Fruit fly (Drosophila melanogaster): ENCODE results near the gene CG8010.

CG8010 gene

dm6 chrX:19289318-19289970 lies 20.7 kb upstream of the CG8010 start (continued):
- TF ChIP-seq CG12219 (GFP tag; optimal IDR thresholded peaks at IDR 0.05) (peak; percentile 91), NfI (GFP tag; optimal IDR thresholded peaks at IDR 0.05) (peak; percentile 87), sd (tag; optimal IDR thresholded peaks at IDR 0.05) (peak; percentile 68), Sox100B (GFP tag; optimal IDR thresholded peaks at IDR 0.05) (peak; percentile 78), H15 (GFP tag; IDR thresholded peaks at IDR 0.05) (peak; percentile 93), disco-r (GFP tag; optimal IDR thresholded peaks at IDR 0.05) (peak; percentile 45), CG10366 (GFP tag; IDR thresholded peaks at IDR 0.05) (peak; percentile 93), CG2875 (GFP tag; optimal IDR thresholded peaks at IDR 0.05) (peak; percentile 83), CG7357 (GFP tag; IDR thresholded peaks at IDR 0.05) (peak; percentile 79; the same call in 2 of the 3 replicates), tll (GFP tag; optimal IDR thresholded peaks at IDR 0.05) (no peak), CG8765 (GFP tag; IDR thresholded peaks at IDR 0.05) (peak; percentile 14; the same call in 1 of the 2 replicates), ATbp (GFP tag; optimal IDR thresholded peaks at IDR 0.05) (peak; percentile 90), CG8944 (GFP tag; optimal IDR thresholded peaks at IDR 0.05) (peak; percentile 82), zf30C (GFP tag; optimal IDR thresholded peaks at IDR 0.05) (no peak), Ets65A (GFP tag) (peak; percentile 98), Camta (GFP tag; optimal IDR thresholded peaks at IDR 0.05) (peak; percentile 81), Nf-YB (GFP tag; optimal IDR thresholded peaks at IDR 0.05) (peak; percentile 70), CG9797 (GFP tag; optimal IDR thresholded peaks at IDR 0.05) (no peak), CG1647 (GFP tag; optimal IDR thresholded peaks at IDR 0.05) (peak; percentile 88), Atf6 (GFP tag; IDR thresholded peaks at IDR 0.05) (peak; percentile 78; the same call in 1 of the 2 replicates), CG4404 (GFP tag; IDR thresholded peaks at IDR 0.05) (peak; percentile 59), jumu (GFP tag; optimal IDR thresholded peaks at IDR 0.05) (peak; percentile 86), chinmo (GFP tag; IDR thresholded peaks at IDR 0.05; ENCODE audit: partially characterized antibody) (no peak), CG9727 (GFP tag; optimal IDR thresholded peaks at IDR 0.05) (peak; percentile 69), CG18619 (GFP tag; optimal IDR thresholded peaks at IDR 0.05) (peak; percentile 73), fu2 (GFP tag; optimal IDR thresholded peaks at IDR 0.05) (peak; percentile 47), Hmx (GFP tag; optimal IDR thresholded peaks at IDR 0.05) (peak; percentile 36), HLH54F (GFP tag; optimal IDR thresholded peaks at IDR 0.05) (peak; percentile 64), CG1792 (GFP tag; optimal IDR thresholded peaks at IDR 0.05) (peak; percentile 82), ken (GFP tag; IDR thresholded peaks at IDR 0.05) (peak; percentile 95), Blimp-1 (GFP tag; optimal IDR thresholded peaks at IDR 0.05) (peak; percentile 88), pros (GFP tag; optimal IDR thresholded peaks at IDR 0.05) (no peak), crp (GFP tag; optimal IDR thresholded peaks at IDR 0.05) (peak in 1 of 2 experiments; percentile 36), az2 (GFP tag; optimal IDR thresholded peaks at IDR 0.05) (peak; percentile 90), tap (tag; optimal IDR thresholded peaks at IDR 0.05) (peak; percentile 92), hkb (optimal IDR thresholded peaks at IDR 0.05) (no peak), hkb (GFP tag; IDR thresholded peaks at IDR 0.05) (peak; percentile 95), Taf1 (GFP tag; IDR thresholded peaks at IDR 0.05) (0 out of 2 replicates have a peak, but pooled peaks have one; percentile 22), CG3065 (GFP tag; optimal IDR thresholded peaks at IDR 0.05) (peak; percentile 45), CG7271 (tag; optimal IDR thresholded peaks at IDR 0.05) (peak; percentile 25), CG9876 (GFP tag; optimal IDR thresholded peaks at IDR 0.05) (peak; percentile 58), Dbx (GFP tag; IDR thresholded peaks at IDR 0.05) (peak; percentile 67; the same call in 2 of the 3 replicates), CG7987 (GFP tag; optimal IDR thresholded peaks at IDR 0.05) (peak; percentile 75), cad (GFP tag; optimal IDR thresholded peaks at IDR 0.05) (no peak), tup (GFP tag; optimal IDR thresholded peaks at IDR 0.05) (peak; percentile 71), ara (GFP tag; IDR thresholded peaks at IDR 0.05) (peak; percentile 90), knrl (GFP tag; IDR thresholded peaks at IDR 0.05; ENCODE audit: partially characterized antibody) (no peak), CG33213 (GFP tag; optimal IDR thresholded peaks at IDR 0.05) (peak; percentile 77), CG6813 (GFP tag; optimal IDR thresholded peaks at IDR 0.05) (peak; percentile 82)
